Fruit fly (Drosophila melanogaster): ENCODE results near the gene CG15478.

DNA sequence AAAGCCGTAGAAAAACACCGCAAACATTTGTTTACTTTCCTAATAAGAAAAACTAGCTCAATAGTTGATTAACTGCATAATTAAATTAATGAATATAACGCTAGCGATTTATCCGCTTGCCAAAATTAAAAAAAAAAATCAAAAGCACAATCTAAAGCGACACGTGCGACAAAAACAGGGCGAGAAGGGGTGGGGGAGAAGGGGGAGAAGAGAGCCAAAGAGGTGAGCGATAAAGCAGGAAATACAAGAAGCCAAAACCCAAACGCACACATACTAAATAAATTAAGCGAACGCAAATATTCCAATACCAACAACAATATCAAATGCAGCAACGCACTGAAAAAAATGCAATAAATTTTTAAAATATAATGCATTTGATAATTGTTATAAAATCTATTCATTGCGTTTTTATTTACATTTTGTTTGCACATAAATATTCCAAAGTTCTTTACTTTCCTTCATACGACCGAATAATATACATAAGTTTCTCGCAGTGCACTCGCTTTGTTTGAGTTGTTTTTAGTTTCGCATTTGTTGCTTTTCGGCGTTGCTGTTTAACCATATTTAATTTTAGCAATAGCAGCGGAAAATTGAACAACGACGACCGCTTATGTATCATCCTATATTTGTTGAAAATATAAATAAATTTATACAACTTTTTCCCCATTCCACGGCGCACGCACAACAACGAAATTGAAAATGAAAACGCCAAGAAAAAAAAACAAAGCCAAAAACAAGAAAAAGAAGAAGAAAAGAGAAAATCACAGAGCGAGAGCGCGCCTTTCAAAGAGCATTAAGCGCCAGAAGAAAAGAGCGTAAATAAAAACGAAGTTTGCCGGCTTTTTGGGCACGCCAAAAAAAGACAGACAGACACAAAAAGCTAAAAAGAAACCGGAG, 19.5 kb downstream of the CG15478 start:
- TF ChIP-seq CG6854 (GFP tag; optimal IDR thresholded peaks at IDR 0.05) = peak; percentile 91
- peak; percentile 92 for TF ChIP-seq CG11762 (GFP tag; optimal IDR thresholded peaks at IDR 0.05; ENCODE audit: insufficient read depth)

All from whole organism, prepupa.